Fruit fly (Drosophila melanogaster): Measurements from ENCODE around the gene kuk.
A peak's percentile ranks its signal among the peaks of the same experiment; 100 is the strongest.

Gene kuk

DNA sequence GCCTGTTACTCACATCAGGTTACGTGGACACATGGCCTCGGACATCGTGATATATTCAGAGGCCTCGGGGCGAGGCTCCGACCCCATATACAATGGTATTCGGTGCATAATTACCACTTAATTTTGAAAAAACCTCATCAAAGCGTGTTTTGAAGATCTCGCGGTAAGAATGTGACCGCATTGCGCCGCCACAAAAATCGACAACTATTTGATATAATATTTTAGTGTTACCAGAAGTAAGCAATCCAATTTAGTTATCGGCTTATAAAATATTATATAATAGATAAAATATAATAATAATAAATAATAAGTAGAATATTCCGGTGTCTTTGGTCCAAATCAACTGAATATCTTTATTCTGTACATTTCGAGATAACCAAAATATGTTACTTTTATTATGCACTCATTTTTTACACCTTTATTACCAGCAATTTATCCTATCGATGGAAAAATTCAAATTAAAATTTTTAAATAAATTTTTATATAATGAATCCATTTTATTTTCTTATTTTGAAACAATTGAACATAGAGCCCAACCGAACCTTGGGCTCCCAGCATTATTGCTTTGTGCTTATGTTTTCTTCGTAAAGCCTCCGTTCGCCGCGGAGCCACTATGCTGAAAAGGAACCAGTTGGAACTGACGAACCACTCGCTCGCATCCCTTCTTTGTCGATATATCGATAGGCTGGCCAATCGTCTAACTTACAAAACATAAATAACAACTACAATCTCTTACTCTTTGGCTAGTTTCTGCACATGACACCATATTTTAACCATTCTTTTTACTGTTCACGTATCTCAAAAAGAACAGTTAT lies 39.8 kb upstream of the kuk start, which contains the start of the genes CG18213 and Trm7-32 (continued):
- TF ChIP-seq Xbp1 (GFP tag; optimal IDR thresholded peaks at IDR 0.05) (peak; percentile 47), her (GFP tag; optimal IDR thresholded peaks at IDR 0.05) (no peak), Abd-B (GFP tag; optimal IDR thresholded peaks at IDR 0.05) (no peak), hkb (optimal IDR thresholded peaks at IDR 0.05) (no peak), hkb (GFP tag; IDR thresholded peaks at IDR 0.05) (no peak), tup (GFP tag; optimal IDR thresholded peaks at IDR 0.05) (no peak), Dek (tag; optimal IDR thresholded peaks at IDR 0.05) (no peak), ken (GFP tag; IDR thresholded peaks at IDR 0.05) (no peak), ash1 (GFP tag; optimal IDR thresholded peaks at IDR 0.05) (no peak), H15 (GFP tag; IDR thresholded peaks at IDR 0.05) (no peak), maf-S (GFP tag; optimal IDR thresholded peaks at IDR 0.05) (no peak), gcm2 (GFP tag; optimal IDR thresholded peaks at IDR 0.05) (no peak), repo (GFP tag; optimal IDR thresholded peaks at IDR 0.05) (no peak), CG30020 (tag; optimal IDR thresholded peaks at IDR 0.05) (no peak), ci (GFP tag; IDR thresholded peaks at IDR 0.05) (no peak), lbe (GFP tag; optimal IDR thresholded peaks at IDR 0.05) (no peak), GATAe (GFP tag; conservative IDR thresholded peaks at IDR 0.05) (no peak), CG31365 (tag; optimal IDR thresholded peaks at IDR 0.05) (no peak), gcm (GFP tag; optimal IDR thresholded peaks at IDR 0.05) (no peak), klu (GFP tag; IDR thresholded peaks at IDR 0.05) (no peak), gce (GFP tag; IDR thresholded peaks at IDR 0.05) (no peak), Antp (GFP tag; optimal IDR thresholded peaks at IDR 0.05) (no peak), Bgb (GFP tag; IDR thresholded peaks at IDR 0.05; ENCODE audit: partially characterized antibody) (peak; percentile 92), CG9932 (GFP tag; IDR thresholded peaks at IDR 0.05) (no peak; the same call in 1 of the 2 replicates), mirr (GFP tag; optimal IDR thresholded peaks at IDR 0.05) (no peak), Gsc (GFP tag; IDR thresholded peaks at IDR 0.05) (no peak), run (tag; optimal IDR thresholded peaks at IDR 0.05) (no peak), CG8924 (tag; optimal IDR thresholded peaks at IDR 0.05) (no peak), CG5953 (GFP tag; IDR thresholded peaks at IDR 0.05) (no peak), CG3163 (GFP tag; optimal IDR thresholded peaks at IDR 0.05) (no peak), CG16813 (GFP tag; IDR thresholded peaks at IDR 0.05; ENCODE audit: partially characterized antibody) (peak; percentile 84), Spps (tag; optimal IDR thresholded peaks at IDR 0.05) (no peak), zen2 (GFP tag; IDR thresholded peaks at IDR 0.05; ENCODE audit: partially characterized antibody) (peak; percentile 69), NC2α (GFP tag; optimal IDR thresholded peaks at IDR 0.05) (no peak), ftz-f1 (GFP tag; optimal IDR thresholded peaks at IDR 0.05) (no peak), Fer2 (tag; optimal IDR thresholded peaks at IDR 0.05) (no peak), kay (GFP tag; optimal IDR thresholded peaks at IDR 0.05) (no peak), CG4820 (GFP tag; optimal IDR thresholded peaks at IDR 0.05) (no peak), CG8089 (GFP tag; optimal IDR thresholded peaks at IDR 0.05) (no peak), CG15011 (GFP tag; optimal IDR thresholded peaks at IDR 0.05) (no peak), CG15479 (GFP tag; optimal IDR thresholded peaks at IDR 0.05) (no peak), CG4707 (GFP tag; optimal IDR thresholded peaks at IDR 0.05) (no peak), h (optimal IDR thresholded peaks at IDR 0.05) (no peak), ssp (GFP tag; IDR thresholded peaks at IDR 0.05) (no peak), nmo (GFP tag; optimal IDR thresholded peaks at IDR 0.05) (no peak), CG6854 (GFP tag; optimal IDR thresholded peaks at IDR 0.05) (no peak), Mes4 (GFP tag; optimal IDR thresholded peaks at IDR 0.05) (no peak), stwl (tag; optimal IDR thresholded peaks at IDR 0.05) (peak; percentile 17), CG2889 (GFP tag; IDR thresholded peaks at IDR 0.05) (no peak), gfzf (GFP tag; optimal IDR thresholded peaks at IDR 0.05) (peak; percentile 62), ab (GFP tag; optimal IDR thresholded peaks at IDR 0.05) (no peak)

Measured in whole organism, embryonic.